Worm (Caenorhabditis elegans) whole organism, late embryonic: ENCODE data around the gene dhhc-13.

Experiments
- F13H6.1 ChIP-seq: sonication (generic microtip); optimal IDR thresholded peaks from 2 replicates; lab custom pipeline; 2016; ENCODE audit warnings: missing genetic modification characterization, missing compliant biosample characterization
- K02D7.2 ChIP-seq: sonication (generic microtip); optimal IDR thresholded peaks from 2 replicates; lab custom pipeline; 2017; ENCODE audit warnings: mild to moderate bottlenecking, missing genetic modification characterization, missing compliant biosample characterization
- K09A11.1 ChIP-seq: sonication (generic microtip); optimal IDR thresholded peaks from 2 replicates; lab custom pipeline; 2017; ENCODE audit warnings: antibody characterized with exemption, mild to moderate bottlenecking, missing genetic modification characterization, missing compliant biosample characterization; ENCODE audit not compliant: insufficient read depth
- T23F11.4 ChIP-seq: fragments of 200-800 bp; sonication (Bioruptor generic); optimal IDR thresholded peaks from 2 replicates; lab custom pipeline; 2018; ENCODE audit warnings: mild to moderate bottlenecking, missing genetic modification characterization, missing compliant biosample characterization
- ama-1 ChIP-seq: fragments of 150-350 bp; optimal IDR thresholded peaks from 2 replicates; lab custom pipeline; 2014
- ceh-14 ChIP-seq: sonication (generic microtip); optimal IDR thresholded peaks from 2 replicates; lab custom pipeline; 2016; ENCODE audit warnings: missing genotype, missing genetic modification characterization, missing compliant biosample characterization
- ceh-18 ChIP-seq: sonication (generic microtip); optimal IDR thresholded peaks from 2 replicates; lab custom pipeline; 2016; ENCODE audit warnings: missing genetic modification characterization, missing compliant biosample characterization
- ceh-19 ChIP-seq: fragments of 200-800 bp; sonication (Bioruptor generic); optimal IDR thresholded peaks from 2 replicates; lab custom pipeline; 2018; ENCODE audit warnings: mild to moderate bottlenecking, missing genetic modification characterization, missing compliant biosample characterization
- ceh-2 ChIP-seq: sonication (generic microtip); optimal IDR thresholded peaks from 2 replicates; lab custom pipeline; 2016; ENCODE audit warnings: missing genotype, missing genetic modification characterization, missing compliant biosample characterization
- ceh-31 ChIP-seq: sonication (generic microtip); optimal IDR thresholded peaks from 2 replicates; lab custom pipeline; 2016; ENCODE audit warnings: missing genetic modification characterization, missing compliant biosample characterization
- ceh-34 ChIP-seq: sonication (generic microtip); optimal IDR thresholded peaks from 2 replicates; lab custom pipeline; 2016; ENCODE audit warnings: mild to moderate bottlenecking, missing genetic modification characterization, missing compliant biosample characterization
- ceh-48 ChIP-seq: sonication (generic microtip); optimal IDR thresholded peaks from 2 replicates; lab custom pipeline; 2016; ENCODE audit warnings: missing genetic modification characterization, inconsistent platforms, missing compliant biosample characterization
- dmd-4 ChIP-seq: sonication (generic microtip); optimal IDR thresholded peaks from 2 replicates; lab custom pipeline; 2016; ENCODE audit warnings: borderline replicate concordance, missing genetic modification characterization, missing compliant biosample characterization
- elt-2 ChIP-seq: sonication (generic microtip); optimal IDR thresholded peaks from 2 replicates; lab custom pipeline; 2016; ENCODE audit warnings: missing genetic modification reagents, missing genetic modification characterization, missing compliant biosample characterization
- fax-1 ChIP-seq: sonication (generic microtip); optimal IDR thresholded peaks from 2 replicates; lab custom pipeline; 2016; ENCODE audit warnings: missing genotype, missing genetic modification characterization, missing compliant biosample characterization
- fkh-10 ChIP-seq: fragments of 150-350 bp; optimal IDR thresholded peaks from 2 replicates; lab custom pipeline; 2014; ENCODE audit warnings: missing biosample characterization, missing genetic modification reagents, missing genetic modification characterization
- hlh-15 ChIP-seq: sonication (generic microtip); optimal IDR thresholded peaks from 2 replicates; lab custom pipeline; 2016; ENCODE audit warnings: missing genetic modification characterization, missing compliant biosample characterization
- hlh-30 ChIP-seq: sonication (generic microtip); optimal IDR thresholded peaks from 2 replicates; lab custom pipeline; 2017; ENCODE audit warnings: antibody characterized with exemption, missing genetic modification characterization, missing compliant biosample characterization; ENCODE audit not compliant: insufficient read depth
- hlh-6 ChIP-seq: sonication (generic microtip); optimal IDR thresholded peaks from 2 replicates; lab custom pipeline; 2016; ENCODE audit warnings: missing genotype, missing genetic modification characterization, missing compliant biosample characterization
- madf-2 ChIP-seq: sonication (generic microtip); optimal IDR thresholded peaks from 2 replicates; lab custom pipeline; 2017; ENCODE audit warnings: missing genetic modification characterization, missing compliant biosample characterization
- mec-3 ChIP-seq: sonication (generic microtip); optimal IDR thresholded peaks from 2 replicates; lab custom pipeline; 2016; ENCODE audit warnings: borderline replicate concordance, missing genetic modification characterization, missing compliant biosample characterization
- nfya-1 ChIP-seq: sonication (generic microtip); optimal IDR thresholded peaks from 2 replicates; lab custom pipeline; 2017; ENCODE audit warnings: missing genetic modification characterization, mild to moderate bottlenecking, missing compliant biosample characterization, antibody characterized with exemption, moderate library complexity
- nhr-11 ChIP-seq: fragments of 150-350 bp; optimal IDR thresholded peaks from 2 replicates; lab custom pipeline; 2014; ENCODE audit warnings: missing biosample characterization, missing genetic modification characterization
- nhr-232 ChIP-seq: sonication (generic microtip); optimal IDR thresholded peaks from 2 replicates; lab custom pipeline; 2016; ENCODE audit warnings: missing genetic modification characterization, missing compliant biosample characterization
- odd-2 ChIP-seq: sonication (generic microtip); optimal IDR thresholded peaks from 2 replicates; lab custom pipeline; 2017; ENCODE audit warnings: antibody characterized with exemption, mild to moderate bottlenecking, missing genetic modification characterization, missing compliant biosample characterization
- pag-3 ChIP-seq: sonication (generic microtip); optimal IDR thresholded peaks from 2 replicates; lab custom pipeline; 2016; ENCODE audit warnings: missing compliant biosample characterization, missing genetic modification characterization, borderline replicate concordance
- pat-9 ChIP-seq: fragments of 200-800 bp; sonication (Bioruptor generic); optimal IDR thresholded peaks from 2 replicates; lab custom pipeline; 2018; ENCODE audit warnings: mild to moderate bottlenecking, missing genetic modification characterization, moderate library complexity, missing compliant biosample characterization
- pros-1 ChIP-seq: fragments of 150-350 bp; optimal IDR thresholded peaks from 2 replicates; lab custom pipeline; 2014; ENCODE audit warnings: missing biosample characterization, missing genetic modification reagents, missing genetic modification characterization
- ref-2 ChIP-seq: sonication (generic microtip); optimal IDR thresholded peaks from 2 replicates; lab custom pipeline; 2016; ENCODE audit warnings: missing genetic modification characterization, missing compliant biosample characterization
- sdc-2 ChIP-seq: sonication (generic microtip); optimal IDR thresholded peaks from 2 replicates; lab custom pipeline; 2016; ENCODE audit warnings: missing genotype, missing genetic modification characterization, missing compliant biosample characterization
- sox-2 ChIP-seq: fragments of 200-800 bp; sonication (Bioruptor generic); IDR thresholded peaks from 2 replicates; pipeline ENCODE4 v1.3.6; 2022; ENCODE audit warnings: missing genetic modification reagents, missing genetic modification characterization, missing compliant biosample characterization
- sox-4 ChIP-seq: sonication (generic microtip); optimal IDR thresholded peaks from 2 replicates; lab custom pipeline; 2017; ENCODE audit warnings: mild to moderate bottlenecking, missing genetic modification characterization, inconsistent platforms, missing compliant biosample characterization
- tbx-2 ChIP-seq: sonication (generic microtip); optimal IDR thresholded peaks from 2 replicates; lab custom pipeline; 2016; ENCODE audit warnings: missing genetic modification characterization, missing compliant biosample characterization
- unc-3 ChIP-seq, 2 experiments: fragments of 200-800 bp in 1 of 2; sonication (Bioruptor generic) in 1 of 2; sonication (generic microtip) in 1 of 2; conservative IDR thresholded peaks in 1 of 2; optimal IDR thresholded peaks in 1 of 2; 2 replicates each; pipeline versions ENCODE4 v1.3.6 to Lab custom; 2016 to 2022; ENCODE audit warnings: missing compliant biosample characterization in 2 of 2, missing genetic modification characterization in 2 of 2, missing genetic modification reagents in 1 of 2
- unc-42 ChIP-seq: sonication (generic microtip); optimal IDR thresholded peaks from 2 replicates; lab custom pipeline; 2016; ENCODE audit warnings: missing genotype, missing genetic modification characterization, missing compliant biosample characterization
- unc-55 ChIP-seq: sonication (generic microtip); optimal IDR thresholded peaks from 2 replicates; lab custom pipeline; 2017; ENCODE audit warnings: missing biosample characterization, missing genetic modification reagents, missing genetic modification characterization

The dhhc-13 gene

ce11 chrIV:5952966-5953365 is 35.8 kb downstream of the dhhc-13 start:
- no peak for TF ChIP-seq sdc-2 (tag; lab: Kevin White, UChicago)
- TF ChIP-seq ama-1 (lab: Kevin White, UChicago), result no peak
- no peak for TF ChIP-seq ceh-2
- peak; percentile 99 for TF ChIP-seq unc-42 (tag; lab: Kevin White, UChicago)
- no peak for TF ChIP-seq fax-1 (tag; lab: Kevin White, UChicago)
- TF ChIP-seq nhr-232 (tag; lab: Kevin White, UChicago), result no peak
- TF ChIP-seq ceh-19 (GFP tag; lab: Kevin White, UChicago), result no peak
- TF ChIP-seq ceh-14, result no peak
- no peak for TF ChIP-seq dmd-4
- peak; percentile 76 for TF ChIP-seq ceh-31
- TF ChIP-seq K09A11.1, result no peak
- TF ChIP-seq pag-3 (tag; lab: Kevin White, UChicago), result no peak
- peak; percentile 57 for TF ChIP-seq nfya-1 (tag; lab: Kevin White, UChicago)
- peak; percentile 26 for TF ChIP-seq ceh-18
- TF ChIP-seq ceh-48 (tag; lab: Kevin White, UChicago), result peak; percentile 93
- TF ChIP-seq hlh-15 (tag; lab: Kevin White, UChicago), result no peak
- peak; percentile 14 for TF ChIP-seq tbx-2 (tag; lab: Kevin White, UChicago)
- no peak for TF ChIP-seq pat-9 (tag; lab: Kevin White, UChicago)
- TF ChIP-seq unc-3 (GFP tag; conservative IDR thresholded peaks at IDR 0.05; lab: Robert Waterston, UW), result no peak
- TF ChIP-seq unc-3 (tag; optimal IDR thresholded peaks at IDR 0.05; lab: Kevin White, UChicago), result peak; percentile 7
- TF ChIP-seq sox-2 (GFP tag; lab: Robert Waterston, UW), result no peak
- no peak for TF ChIP-seq K02D7.2
- no peak for TF ChIP-seq pros-1
- no peak for TF ChIP-seq hlh-6 (tag; lab: Kevin White, UChicago)

DNA sequence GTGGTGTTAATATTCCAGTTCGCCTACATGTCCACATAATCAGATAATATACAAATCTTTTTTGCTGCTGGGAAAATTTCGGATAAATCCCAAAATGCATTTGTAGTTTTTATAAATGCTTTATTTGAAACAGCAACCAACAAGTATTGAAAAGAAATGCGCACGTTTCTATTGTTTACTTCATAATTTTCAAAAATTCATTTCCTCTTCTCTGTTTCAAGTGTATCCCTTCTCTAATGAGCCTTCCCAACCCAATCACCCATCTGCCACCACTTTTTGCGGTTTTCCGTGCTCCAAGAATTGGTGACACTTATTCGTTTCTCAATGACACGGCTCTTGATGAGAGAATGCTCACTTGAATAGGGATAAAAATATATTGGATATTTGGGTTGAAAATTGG is 37.6 kb downstream of the dhhc-13 start:
- no peak for TF ChIP-seq F13H6.1 (tag; lab: Kevin White, UChicago)
- TF ChIP-seq unc-42 (tag; lab: Kevin White, UChicago), result peak; percentile 57
- no peak for TF ChIP-seq madf-2

DNA sequence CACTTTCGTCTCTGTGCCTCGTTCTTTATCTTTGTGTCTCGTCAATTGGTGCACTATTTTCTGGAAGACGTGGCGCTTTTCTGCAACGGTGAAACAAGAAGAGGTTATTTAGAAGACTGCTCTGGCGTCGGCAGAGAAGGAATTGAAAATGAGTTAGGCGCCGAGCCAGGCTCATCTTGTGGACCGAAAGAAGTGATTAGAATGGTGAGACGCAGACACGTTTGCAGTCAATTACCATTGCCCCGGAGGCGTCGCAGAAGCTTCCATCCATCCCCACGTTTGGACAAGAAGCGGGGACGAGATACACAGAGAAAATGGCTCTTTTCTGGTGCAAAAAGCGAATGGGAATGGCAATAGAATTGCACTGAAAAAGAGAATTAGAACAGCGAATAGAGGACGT is 42.8 kb downstream of the dhhc-13 start:
- TF ChIP-seq ceh-31, result peak; percentile 50
- TF ChIP-seq mec-3 (tag; lab: Kevin White, UChicago), result no peak
- no peak for TF ChIP-seq odd-2 (tag; lab: Kevin White, UChicago)
- no peak for TF ChIP-seq T23F11.4
- no peak for TF ChIP-seq fkh-10 (GFP tag; lab: Kevin White, UChicago)
- TF ChIP-seq ceh-14, result peak; percentile 8
- peak; percentile 62 for TF ChIP-seq unc-42 (tag; lab: Kevin White, UChicago)
- TF ChIP-seq sox-4 (tag; lab: Kevin White, UChicago), result no peak

DNA sequence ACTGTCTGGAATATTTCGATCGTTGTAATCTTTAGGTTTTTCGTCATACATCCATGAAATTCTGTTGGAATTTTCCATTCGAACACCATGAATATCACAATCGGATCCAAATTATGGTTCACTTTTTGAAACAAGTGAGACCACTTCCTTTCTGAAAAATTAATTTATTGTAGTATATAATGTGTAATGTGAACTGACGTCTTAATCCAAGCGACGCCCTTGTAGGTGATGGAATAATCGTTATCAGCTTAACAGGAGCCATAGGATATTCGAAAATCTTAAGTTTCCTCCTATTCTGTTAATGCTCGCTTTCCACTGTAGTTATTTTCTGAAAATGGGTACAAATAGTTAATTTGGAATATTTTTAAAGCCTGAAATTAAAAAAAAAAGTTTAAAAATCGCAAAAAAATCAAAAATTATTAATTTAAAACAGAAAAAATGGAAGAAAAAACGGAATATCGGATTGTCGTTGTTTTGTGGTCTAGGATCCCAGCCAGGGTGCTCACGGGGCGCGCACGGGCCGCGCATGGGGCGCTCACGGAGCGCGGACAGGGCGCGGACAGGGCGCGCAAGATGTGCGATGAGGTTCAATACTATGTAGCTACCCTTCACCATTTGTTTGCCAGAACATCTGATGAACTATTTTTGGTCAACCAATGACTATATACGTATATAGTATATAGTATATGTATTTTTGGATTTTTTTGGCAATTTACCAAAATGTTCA is 45.3 kb downstream of the dhhc-13 start, which contains the start of gene K02B2.6:
K02B2.6 (minus strand) TSS at position 51 of the 727 bp plus-strand sequence.
- no peak for TF ChIP-seq F13H6.1 (tag; lab: Kevin White, UChicago)
- TF ChIP-seq ceh-31, result no peak
- TF ChIP-seq mec-3 (tag; lab: Kevin White, UChicago), result no peak
- TF ChIP-seq hlh-30 (tag; lab: Kevin White, UChicago), result no peak
- TF ChIP-seq ceh-2, result no peak
- TF ChIP-seq nhr-11 (tag; lab: Kevin White, UChicago), result no peak
- TF ChIP-seq elt-2 (tag; lab: Kevin White, UChicago), result no peak

- TF ChIP-seq ceh-34 (tag; lab: Kevin White, UChicago) (peak; percentile 39), ref-2 (no peak), unc-55 (GFP tag; lab: Kevin White, UChicago) (peak; percentile 80)
Observed at ce11 chrIV:5964286-5964685, 47.2 kb downstream of the dhhc-13 start.
